Fruit fly (Drosophila melanogaster): Measurements from ENCODE around the gene CG43965.
A peak's percentile ranks its signal among the peaks of the same experiment; 100 is the strongest.

Gene CG43965

dm6 chr3L:8696487-8696954 lies 29.1 kb downstream of the CG43965 start (continued):
- peak; percentile 75 for TF ChIP-seq CG10209 (GFP tag; optimal IDR thresholded peaks at IDR 0.05)
- peak; percentile 49 for TF ChIP-seq CG13424 (tag; optimal IDR thresholded peaks at IDR 0.05)
- TF ChIP-seq scrt (GFP tag; optimal IDR thresholded peaks at IDR 0.05), result peak; percentile 51
- peak; percentile 47 for TF ChIP-seq kah (GFP tag; optimal IDR thresholded peaks at IDR 0.05)
- peak; percentile 60 for TF ChIP-seq Blimp-1 (GFP tag; optimal IDR thresholded peaks at IDR 0.05)
- no peak for TF ChIP-seq CG14860 (GFP tag; IDR thresholded peaks at IDR 0.05; ENCODE audit: partially characterized antibody)
- peak; percentile 71 for TF ChIP-seq kni (GFP tag; optimal IDR thresholded peaks at IDR 0.05)
- TF ChIP-seq CG6765 (GFP tag; optimal IDR thresholded peaks at IDR 0.05), result peak; percentile 67
- peak; percentile 63 for TF ChIP-seq CG8089 (GFP tag; optimal IDR thresholded peaks at IDR 0.05)
- TF ChIP-seq CG6254 (GFP tag; optimal IDR thresholded peaks at IDR 0.05), result peak; percentile 77
- TF ChIP-seq sug (tag; optimal IDR thresholded peaks at IDR 0.05), result peak; percentile 98
- peak; percentile 50 for TF ChIP-seq CG2712 (tag; optimal IDR thresholded peaks at IDR 0.05)
- peak; percentile 52 for TF ChIP-seq salm (tag; optimal IDR thresholded peaks at IDR 0.05)
- peak; percentile 5 for TF ChIP-seq CG4854 (GFP tag; optimal IDR thresholded peaks at IDR 0.05)
- TF ChIP-seq pum (GFP tag; optimal IDR thresholded peaks at IDR 0.05), result peak; percentile 1
- no peak for TF ChIP-seq emc (GFP tag; optimal IDR thresholded peaks at IDR 0.05)
- TF ChIP-seq danr (GFP tag; IDR thresholded peaks at IDR 0.05), result no peak
- TF ChIP-seq CG12236 (GFP tag; optimal IDR thresholded peaks at IDR 0.05), result no peak
- TF ChIP-seq Hr39 (optimal IDR thresholded peaks at IDR 0.05), result no peak
- peak; percentile 78 for TF ChIP-seq CG4328 (GFP tag; optimal IDR thresholded peaks at IDR 0.05)
- TF ChIP-seq so (GFP tag; IDR thresholded peaks at IDR 0.05), result peak; percentile 74; the same call in 2 of the 3 replicates
- no peak for TF ChIP-seq gsb (GFP tag; IDR thresholded peaks at IDR 0.05)
- 0 out of 3 replicates have a peak, but pooled peaks have one; percentile 37 for TF ChIP-seq Opbp (GFP tag; IDR thresholded peaks at IDR 0.05; ENCODE audit: partially characterized antibody)
- TF ChIP-seq E2f2 (GFP tag; IDR thresholded peaks at IDR 0.05), result peak; percentile 37; the same call in 1 of the 2 replicates
- TF ChIP-seq CG10366 (GFP tag; IDR thresholded peaks at IDR 0.05), result peak; percentile 39; the same call in 1 of the 2 replicates
- no peak for TF ChIP-seq BEAF-32 (GFP tag; optimal IDR thresholded peaks at IDR 0.05)
- peak; percentile 47; the same call in 1 of the 2 replicates for TF ChIP-seq NFAT (GFP tag; IDR thresholded peaks at IDR 0.05)
- peak; percentile 87 for TF ChIP-seq CG34376 (GFP tag; optimal IDR thresholded peaks at IDR 0.05)
- no peak for TF ChIP-seq CG9437 (GFP tag; optimal IDR thresholded peaks at IDR 0.05)
- TF ChIP-seq Hand (GFP tag; optimal IDR thresholded peaks at IDR 0.05), result peak; percentile 45
- no peak for TF ChIP-seq Doc3 (GFP tag; IDR thresholded peaks at IDR 0.05; ENCODE audit: partially characterized antibody)
- TF ChIP-seq BtbVII (GFP tag; optimal IDR thresholded peaks at IDR 0.05), result peak; percentile 82
- TF ChIP-seq sim (GFP tag; IDR thresholded peaks at IDR 0.05), result no peak; the same call in 1 of the 2 replicates
- no peak for TF ChIP-seq sna (GFP tag; IDR thresholded peaks at IDR 0.05; ENCODE audit: partially characterized antibody)
- TF ChIP-seq D (optimal IDR thresholded peaks at IDR 0.05), result no peak
- TF ChIP-seq D (GFP tag; optimal IDR thresholded peaks at IDR 0.05), result peak; percentile 59
- peak; percentile 61 for TF ChIP-seq CG7928 (GFP tag; optimal IDR thresholded peaks at IDR 0.05)
- TF ChIP-seq ranshi (GFP tag; IDR thresholded peaks at IDR 0.05), result peak; percentile 5; the same call in 1 of the 2 replicates
- peak; percentile 60; the same call in 1 of the 3 replicates for TF ChIP-seq CG34422 (GFP tag; IDR thresholded peaks at IDR 0.05)
- peak; percentile 69 for TF ChIP-seq CG1832 (GFP tag; optimal IDR thresholded peaks at IDR 0.05)
- TF ChIP-seq CG10431 (GFP tag; optimal IDR thresholded peaks at IDR 0.05), result peak; percentile 82
- TF ChIP-seq CG6654 (GFP tag; optimal IDR thresholded peaks at IDR 0.05), result peak; percentile 34
- peak; percentile 4 for TF ChIP-seq Hsf (GFP tag; optimal IDR thresholded peaks at IDR 0.05)
- TF ChIP-seq CG11093 (GFP tag; IDR thresholded peaks at IDR 0.05), result peak; percentile 13; the same call in 1 of the 3 replicates
- TF ChIP-seq Dp (GFP tag; optimal IDR thresholded peaks at IDR 0.05), result no peak
- TF ChIP-seq CG31441 (GFP tag; IDR thresholded peaks at IDR 0.05), result peak; percentile 45; the same call in 1 of the 2 replicates
- TF ChIP-seq ac (GFP tag; optimal IDR thresholded peaks at IDR 0.05), result no peak
- TF ChIP-seq pros (GFP tag; optimal IDR thresholded peaks at IDR 0.05), result peak; percentile 8
- peak; percentile 39 for TF ChIP-seq grn (GFP tag; optimal IDR thresholded peaks at IDR 0.05)
- no peak for TF ChIP-seq CG10462 (GFP tag; optimal IDR thresholded peaks at IDR 0.05)
